Fruit fly (Drosophila melanogaster) whole organism, embryonic: ENCODE measurements around the gene Spec2.

ENCODE experiments used
- BEAF-32 ChIP-seq: fragments of 200-800 bp; sonication (Bioruptor generic); optimal IDR thresholded peaks from 3 replicates; lab custom pipeline; 2017; ENCODE audit warnings: missing biosample characterization, missing genetic modification characterization, mild to moderate bottlenecking, moderate library complexity, missing genetic modification reagents
- CG10147 ChIP-seq: fragments of 200-800 bp; sonication (Bioruptor generic); optimal IDR thresholded peaks from 2 replicates; lab custom pipeline; 2019; ENCODE audit warnings: missing biosample characterization, mild to moderate bottlenecking, missing genetic modification characterization, moderate library complexity
- CG10274 ChIP-seq: fragments of 200-800 bp; sonication (Bioruptor generic); optimal IDR thresholded peaks from 3 replicates; lab custom pipeline; 2017; ENCODE audit warnings: missing biosample characterization, mild to moderate bottlenecking, missing genetic modification characterization
- CG10654 ChIP-seq: fragments of 200-800 bp; sonication (Bioruptor generic); optimal IDR thresholded peaks from 2 replicates; lab custom pipeline; 2016; ENCODE audit warnings: missing biosample characterization, missing genetic modification characterization
- CG11247 ChIP-seq: fragments of 200-800 bp; sonication (Bioruptor generic); IDR thresholded peaks from 2 replicates; pipeline ENCODE4 v1.3.6; 2022; ENCODE audit warnings: missing biosample characterization, missing genetic modification characterization
- CG12659 ChIP-seq: fragments of 200-800 bp; sonication (Bioruptor generic); optimal IDR thresholded peaks from 3 replicates; lab custom pipeline; 2017; ENCODE audit warnings: mild to moderate bottlenecking, missing biosample characterization, missing genetic modification reagents, missing genetic modification characterization
- CG13775 ChIP-seq: fragments of 200-800 bp; sonication (Bioruptor generic); optimal IDR thresholded peaks from 3 replicates; lab custom pipeline; 2017; ENCODE audit warnings: missing biosample characterization, mild to moderate bottlenecking, missing genetic modification characterization
- CG15073 ChIP-seq: fragments of 200-800 bp; sonication (Bioruptor generic); optimal IDR thresholded peaks from 2 replicates; lab custom pipeline; 2016; ENCODE audit warnings: missing biosample characterization, missing genetic modification characterization
- CG1529 ChIP-seq: fragments of 200-800 bp; sonication (Bioruptor generic); optimal IDR thresholded peaks from 3 replicates; lab custom pipeline; 2018; ENCODE audit warnings: missing biosample characterization, missing genetic modification characterization
- CG17568 ChIP-seq: fragments of 200-800 bp; sonication (Bioruptor generic); optimal IDR thresholded peaks from 2 replicates; lab custom pipeline; 2018; ENCODE audit warnings: missing biosample characterization, mild to moderate bottlenecking, missing genetic modification characterization, moderate library complexity
- CG1792 ChIP-seq: fragments of 200-800 bp; sonication (Bioruptor generic); optimal IDR thresholded peaks from 2 replicates; lab custom pipeline; 2016; ENCODE audit warnings: missing biosample characterization, missing genetic modification characterization
- CG18262 ChIP-seq: fragments of 200-800 bp; optimal IDR thresholded peaks from 3 replicates; lab custom pipeline; 2019; ENCODE audit warnings: missing biosample characterization, mild to moderate bottlenecking, missing genetic modification characterization, moderate library complexity
- CG2875 ChIP-seq: fragments of 200-800 bp; sonication (Bioruptor generic); optimal IDR thresholded peaks from 2 replicates; lab custom pipeline; 2017; ENCODE audit warnings: missing biosample characterization, mild to moderate bottlenecking, missing genetic modification characterization, missing genetic modification reagents
- CG30020 ChIP-seq: fragments of 200-800 bp; optimal IDR thresholded peaks from 2 replicates; lab custom pipeline; 2019; ENCODE audit warnings: missing biosample characterization, mild to moderate bottlenecking, missing genetic modification characterization, moderate library complexity
- CG31224 ChIP-seq: fragments of 200-800 bp; sonication (Bioruptor generic); IDR thresholded peaks from 2 replicates; pipeline ENCODE4 v1.3.6; 2022; ENCODE audit warnings: missing biosample characterization, missing genetic modification characterization
- CG31388 ChIP-seq: fragments of 200-800 bp; sonication (Bioruptor generic); optimal IDR thresholded peaks from 2 replicates; lab custom pipeline; 2016; ENCODE audit warnings: missing biosample characterization, missing genetic modification characterization
- CG3838 ChIP-seq: fragments of 200-800 bp; sonication (Bioruptor generic); optimal IDR thresholded peaks from 3 replicates; lab custom pipeline; 2016; ENCODE audit warnings: missing biosample characterization, missing genetic modification characterization
- CG4404 ChIP-seq: fragments of 200-800 bp; sonication (Bioruptor generic); IDR thresholded peaks from 2 replicates; pipeline ENCODE4 v1.3.6; 2022; ENCODE audit warnings: missing biosample characterization, missing genetic modification characterization
- CG7928 ChIP-seq: fragments of 200-800 bp; sonication (Bioruptor generic); optimal IDR thresholded peaks from 2 replicates; lab custom pipeline; 2017; ENCODE audit warnings: missing biosample characterization, mild to moderate bottlenecking, missing genetic modification characterization
- CG8089 ChIP-seq: fragments of 200-800 bp; sonication (Bioruptor generic); optimal IDR thresholded peaks from 3 replicates; lab custom pipeline; 2016; ENCODE audit warnings: missing biosample characterization, missing genetic modification characterization
- Deaf1 ChIP-seq: fragments of 200-800 bp; optimal IDR thresholded peaks from 3 replicates; lab custom pipeline; 2019; ENCODE audit warnings: missing biosample characterization, mild to moderate bottlenecking, missing genetic modification characterization, moderate library complexity
- Gug ChIP-seq: fragments of 200-800 bp; sonication (Bioruptor generic); IDR thresholded peaks from 4 replicates; pipeline ENCODE4 v1.3.6; 2022; ENCODE audit warnings: missing biosample characterization, missing genetic modification characterization
- Hr39 ChIP-seq: fragments of >200 bp; optimal IDR thresholded peaks from 2 replicates; lab custom pipeline; 2017
- Mes4 ChIP-seq: fragments of 200-800 bp; sonication (Bioruptor generic); optimal IDR thresholded peaks from 2 replicates; lab custom pipeline; 2016; ENCODE audit warnings: missing biosample characterization, missing genetic modification characterization
- NC2α ChIP-seq: fragments of 200-800 bp; sonication (Bioruptor generic); optimal IDR thresholded peaks from 2 replicates; lab custom pipeline; 2016; ENCODE audit warnings: missing biosample characterization, missing genetic modification characterization
- NFAT ChIP-seq: fragments of 200-800 bp; sonication (Bioruptor generic); IDR thresholded peaks from 2 replicates; pipeline ENCODE4 v1.3.6; 2022; ENCODE audit warnings: missing biosample characterization, missing genetic modification characterization
- Trl ChIP-seq, 3 experiments: fragments of >200 bp in 2 of 3; fragments of 200-800 bp in 1 of 3; sonication (Bioruptor generic) in 1 of 3; optimal IDR thresholded peaks; 2 replicates in 1 of 3; 3 replicates in 2 of 3; lab custom pipeline; 2016 to 2017; ENCODE audit warnings: missing biosample characterization in 1 of 3, missing genetic modification characterization in 1 of 3
- abd-A ChIP-seq: fragments of 200-800 bp; sonication (Bioruptor generic); optimal IDR thresholded peaks from 3 replicates; lab custom pipeline; 2019; ENCODE audit warnings: missing biosample characterization, mild to moderate bottlenecking, missing genetic modification characterization, moderate library complexity
- aop ChIP-seq: fragments of 200-800 bp; sonication (Bioruptor generic); IDR thresholded peaks from 2 replicates; pipeline ENCODE4 v1.3.6; 2022; ENCODE audit warnings: missing biosample characterization, missing genetic modification characterization
- ase ChIP-seq: fragments of 200-800 bp; sonication (Bioruptor generic); IDR thresholded peaks from 3 replicates; pipeline ENCODE4 v1.3.6; 2022; ENCODE audit warnings: missing biosample characterization, missing genetic modification characterization
- danr ChIP-seq: fragments of 200-800 bp; sonication (Bioruptor generic); IDR thresholded peaks from 2 replicates; pipeline ENCODE4 v1.3.6; 2022; ENCODE audit warnings: missing biosample characterization, missing genetic modification characterization
- dmrt99B ChIP-seq: fragments of 200-800 bp; sonication (Bioruptor generic); optimal IDR thresholded peaks from 2 replicates; lab custom pipeline; 2018; ENCODE audit warnings: missing biosample characterization, mild to moderate bottlenecking, missing genetic modification characterization, moderate library complexity
- gcm2 ChIP-seq: fragments of 200-800 bp; sonication (Bioruptor generic); optimal IDR thresholded peaks from 2 replicates; lab custom pipeline; 2016; ENCODE audit warnings: missing biosample characterization, missing genetic modification characterization
- grau ChIP-seq: fragments of 200-800 bp; optimal IDR thresholded peaks from 3 replicates; lab custom pipeline; 2019; ENCODE audit warnings: missing biosample characterization, mild to moderate bottlenecking, missing genetic modification characterization, moderate library complexity
- gsb ChIP-seq: fragments of 200-800 bp; sonication (Bioruptor generic); IDR thresholded peaks from 2 replicates; pipeline ENCODE4 v1.3.6; 2022; ENCODE audit warnings: missing biosample characterization, missing genetic modification characterization
- gsb-n ChIP-seq: fragments of 200-800 bp; sonication (Bioruptor generic); optimal IDR thresholded peaks from 3 replicates; lab custom pipeline; 2018; ENCODE audit warnings: missing biosample characterization, mild to moderate bottlenecking, missing genetic modification characterization
- jigr1 ChIP-seq: fragments of 200-800 bp; sonication (Bioruptor generic); IDR thresholded peaks from 3 replicates; pipeline ENCODE4 v1.3.6; 2022; ENCODE audit warnings: missing biosample characterization, missing genetic modification characterization
- jumu ChIP-seq: fragments of 200-800 bp; sonication (Bioruptor generic); optimal IDR thresholded peaks from 3 replicates; lab custom pipeline; 2016; ENCODE audit warnings: missing biosample characterization, missing genetic modification characterization
- knrl ChIP-seq: fragments of 200-800 bp; sonication (Bioruptor generic); IDR thresholded peaks from 3 replicates; pipeline ENCODE4 v1.3.6; 2022; ENCODE audit warnings: missing biosample characterization, missing genetic modification characterization; ENCODE audit not compliant: partially characterized antibody
- lbe ChIP-seq: fragments of 200-800 bp; sonication (Bioruptor generic); optimal IDR thresholded peaks from 2 replicates; lab custom pipeline; 2016; ENCODE audit warnings: missing biosample characterization, mild to moderate bottlenecking, missing genetic modification characterization
- lmd ChIP-seq: fragments of 200-800 bp; sonication (Bioruptor generic); IDR thresholded peaks from 2 replicates; pipeline ENCODE4 v1.3.6; 2022; ENCODE audit warnings: missing biosample characterization, missing genetic modification characterization
- pan ChIP-seq, 4 experiments: fragments of >200 bp in 3 of 4; fragments of 200-800 bp in 1 of 4; sonication (Bioruptor generic) in 1 of 4; optimal IDR thresholded peaks in 3 of 4; IDR thresholded peaks in 1 of 4; 2 replicates each; pipeline versions ENCODE4 v1.3.6 to Lab custom; 2017 to 2022; ENCODE audit warnings: missing biosample characterization in 2 of 4, missing genetic modification characterization in 2 of 4, mixed read lengths in 1 of 4
- pita ChIP-seq: fragments of 200-800 bp; sonication (Bioruptor generic); optimal IDR thresholded peaks from 2 replicates; lab custom pipeline; 2017; ENCODE audit warnings: missing biosample characterization, mild to moderate bottlenecking, missing genetic modification characterization
- slbo ChIP-seq: fragments of 200-800 bp; sonication (Bioruptor generic); IDR thresholded peaks from 2 replicates; pipeline ENCODE4 v1.3.6; 2022; ENCODE audit warnings: missing biosample characterization, missing genetic modification characterization
- slp2 ChIP-seq: fragments of 200-800 bp; sonication (Bioruptor generic); optimal IDR thresholded peaks from 2 replicates; lab custom pipeline; 2016; ENCODE audit warnings: missing biosample characterization, missing genetic modification characterization
- tio ChIP-seq: fragments of 200-800 bp; sonication (Bioruptor generic); optimal IDR thresholded peaks from 2 replicates; lab custom pipeline; 2017; ENCODE audit warnings: missing biosample characterization, missing genetic modification characterization, inconsistent platforms
- tna ChIP-seq: fragments of 200-800 bp; sonication (Bioruptor generic); IDR thresholded peaks from 2 replicates; pipeline ENCODE4 v1.3.6; 2022; ENCODE audit warnings: missing biosample characterization, missing genetic modification characterization; ENCODE audit not compliant: partially characterized antibody
- toy ChIP-seq: fragments of 200-800 bp; sonication (Bioruptor generic); IDR thresholded peaks from 2 replicates; pipeline ENCODE4 v1.3.6; 2022; ENCODE audit warnings: missing biosample characterization, missing genetic modification characterization
- unc-4 ChIP-seq: fragments of 200-800 bp; sonication (Bioruptor generic); IDR thresholded peaks from 2 replicates; pipeline ENCODE4 v1.3.6; 2022; ENCODE audit warnings: missing biosample characterization, missing genetic modification characterization; ENCODE audit not compliant: partially characterized antibody
- zen ChIP-seq: fragments of 200-800 bp; sonication (Bioruptor generic); optimal IDR thresholded peaks from 3 replicates; lab custom pipeline; 2018; ENCODE audit warnings: missing biosample characterization, mild to moderate bottlenecking, missing genetic modification characterization, moderate library complexity

Gene Spec2

DNA sequence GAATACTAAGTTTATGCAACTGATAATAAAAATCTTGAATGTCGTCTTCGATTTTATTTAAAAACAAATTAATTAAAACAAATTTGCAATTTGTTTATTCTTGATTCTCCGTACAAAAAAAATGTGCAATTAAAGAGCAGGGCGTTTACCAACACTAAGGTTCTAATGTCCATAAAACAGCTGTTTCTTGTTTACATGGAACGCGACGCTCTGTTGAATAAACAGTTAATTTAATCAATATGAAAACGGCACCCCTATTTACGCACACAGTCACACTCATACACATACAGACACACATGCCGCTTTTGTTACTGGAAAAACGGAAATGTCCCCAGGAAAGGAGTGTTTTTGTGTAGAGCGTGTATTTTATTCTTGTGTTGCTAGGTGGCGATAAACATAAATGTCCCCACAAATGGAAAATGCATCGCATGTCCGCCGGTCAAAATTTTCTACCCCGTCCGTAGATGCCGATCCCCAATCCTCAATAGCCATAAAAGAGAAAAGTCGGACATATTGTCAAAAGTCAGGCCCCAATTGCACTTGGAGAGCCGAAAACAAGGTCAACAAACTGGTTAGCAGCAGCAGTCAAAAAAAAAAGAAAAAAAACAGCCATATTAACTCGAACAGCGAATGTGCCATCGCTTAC lies 817 bp downstream of the Spec2 start (continued):
- no peak for TF ChIP-seq unc-4 (GFP tag; lab: Robert Waterston, UW)
- no peak for TF ChIP-seq ase (GFP tag; lab: Robert Waterston, UW)
- TF ChIP-seq toy (GFP tag; lab: Robert Waterston, UW) = no peak
- peak; percentile 74 for TF ChIP-seq CG10654 (GFP tag; lab: Kevin White, UChicago)
- TF ChIP-seq CG3838 = peak; percentile 64
- no peak for TF ChIP-seq gsb (GFP tag; lab: Robert Waterston, UW)
- no peak for TF ChIP-seq danr (GFP tag; lab: Robert Waterston, UW)
- peak; percentile 69 for TF ChIP-seq CG30020 (tag; lab: Kevin White, UChicago)
- peak; percentile 79 for TF ChIP-seq CG1529
- TF ChIP-seq CG8089 (GFP tag; lab: Kevin White, UChicago) = peak; percentile 79
- TF ChIP-seq Hr39 = no peak
- peak; percentile 91 for TF ChIP-seq CG17568 (GFP tag; lab: Kevin White, UChicago)
- TF ChIP-seq CG10274 (GFP tag; lab: Kevin White, UChicago) = peak; percentile 11
- no peak for TF ChIP-seq CG15073 (GFP tag; lab: Kevin White, UChicago)
- TF ChIP-seq CG13775 = peak; percentile 52
- peak; percentile 40 for TF ChIP-seq CG31388
- TF ChIP-seq gsb-n (tag; lab: Kevin White, UChicago) = peak; percentile 83
- peak; percentile 91 for TF ChIP-seq CG2875 (GFP tag; lab: Kevin White, UChicago)
- TF ChIP-seq CG18262 = peak; percentile 64
- TF ChIP-seq CG4404 = no peak
- peak; percentile 49 for TF ChIP-seq grau (tag; lab: Kevin White, UChicago)
- no peak for TF ChIP-seq jigr1 (GFP tag; lab: Robert Waterston, UW)
- TF ChIP-seq knrl (GFP tag; lab: Robert Waterston, UW) = no peak
- peak; percentile 73 for TF ChIP-seq dmrt99B
- TF ChIP-seq pita (GFP tag; lab: Kevin White, UChicago) = no peak
- TF ChIP-seq CG7928 (GFP tag; lab: Kevin White, UChicago) = no peak
- TF ChIP-seq tna (GFP tag; lab: Robert Waterston, UW) = no peak
- peak; percentile 95 for TF ChIP-seq abd-A (tag; lab: Kevin White, UChicago)
- TF ChIP-seq tio (GFP tag; lab: Kevin White, UChicago) = peak; percentile 26
- no peak for TF ChIP-seq NFAT (GFP tag; lab: Robert Waterston, UW)
- peak; percentile 25 for TF ChIP-seq gcm2
- TF ChIP-seq CG10147 (GFP tag; lab: Kevin White, UChicago) = peak; percentile 65
- TF ChIP-seq jumu (GFP tag; lab: Kevin White, UChicago) = peak; percentile 41
- no peak for TF ChIP-seq pan (optimal IDR thresholded peaks at IDR 0.05; lab: Kevin White, UChicago)
- no peak for TF ChIP-seq pan (GFP tag; optimal IDR thresholded peaks at IDR 0.05 in 1 of 2, IDR thresholded peaks at IDR 0.05 in 1 of 2)
- no peak for TF ChIP-seq aop (GFP tag; lab: Robert Waterston, UW)
- no peak for TF ChIP-seq slbo (GFP tag; lab: Robert Waterston, UW)
- peak; percentile 37 for TF ChIP-seq Deaf1 (tag; lab: Kevin White, UChicago)
- no peak for TF ChIP-seq BEAF-32
- no peak for TF ChIP-seq Gug
- peak; percentile 72 for TF ChIP-seq CG1792 (GFP tag; lab: Kevin White, UChicago)
- peak; percentile 58 for TF ChIP-seq slp2 (GFP tag; lab: Kevin White, UChicago)
- TF ChIP-seq NC2α = peak; percentile 82
- no peak for TF ChIP-seq Trl (optimal IDR thresholded peaks at IDR 0.05; lab: Kevin White, UChicago)
- peak; percentile 85 for TF ChIP-seq Trl (GFP tag; optimal IDR thresholded peaks at IDR 0.05; lab: Kevin White, UChicago)
- TF ChIP-seq zen (tag; lab: Kevin White, UChicago) = peak; percentile 92
- TF ChIP-seq lmd (GFP tag; lab: Robert Waterston, UW) = no peak
- peak; percentile 69 for TF ChIP-seq Mes4 (GFP tag; lab: Kevin White, UChicago)
- peak; percentile 66 for TF ChIP-seq lbe
- TF ChIP-seq CG31224 (GFP tag; lab: Robert Waterston, UW) = no peak
- no peak for TF ChIP-seq CG11247 (GFP tag; lab: Robert Waterston, UW)
- peak; percentile 70 for TF ChIP-seq CG12659 (GFP tag; lab: Kevin White, UChicago)
